Worm (Caenorhabditis elegans): ENCODE measurements around the gene str-30.

DNA sequence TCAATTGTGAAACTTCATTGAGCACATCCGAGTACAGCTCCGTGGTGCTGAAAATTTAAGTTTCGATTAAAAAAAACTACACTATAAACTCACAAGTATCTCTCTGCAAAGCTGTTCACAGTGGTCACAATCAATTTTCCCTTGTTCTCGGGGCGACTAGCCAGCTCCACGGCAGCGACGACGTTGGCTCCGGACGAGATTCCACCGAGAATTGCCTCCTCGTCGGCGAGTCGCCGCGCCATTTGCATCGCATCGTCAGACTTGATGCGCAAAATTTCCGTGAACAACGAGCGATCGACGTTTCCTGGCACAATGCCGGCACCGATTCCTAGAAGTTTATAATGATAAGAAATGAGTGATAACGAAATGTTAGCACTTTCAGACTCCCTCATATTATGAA, 49.8 kb downstream of the str-30 start:
- TF ChIP-seq snpc-4 (tag; optimal IDR thresholded peaks at IDR 0.05): no peak
- no peak for TF ChIP-seq lsy-2 (tag; optimal IDR thresholded peaks at IDR 0.05)
- TF ChIP-seq nhr-28 (tag; optimal IDR thresholded peaks at IDR 0.05): no peak
